Fruit fly (Drosophila melanogaster) whole organism, embryonic: ENCODE results near the gene kdn.

Experiments used
- Atf3 ChIP-seq: fragments of 200-800 bp; sonication (Bioruptor generic); optimal IDR thresholded peaks from 3 replicates; lab custom pipeline; 2016; ENCODE audit warnings: missing biosample characterization, missing genetic modification characterization
- BEAF-32 ChIP-seq: fragments of 200-800 bp; sonication (Bioruptor generic); optimal IDR thresholded peaks from 3 replicates; lab custom pipeline; 2017; ENCODE audit warnings: missing biosample characterization, missing genetic modification characterization, mild to moderate bottlenecking, moderate library complexity, missing genetic modification reagents
- CG10543 ChIP-seq: fragments of 200-800 bp; sonication (Bioruptor generic); optimal IDR thresholded peaks from 3 replicates; lab custom pipeline; 2017; ENCODE audit warnings: missing biosample characterization, mild to moderate bottlenecking, missing genetic modification characterization, moderate library complexity
- CG11560 ChIP-seq: fragments of 200-800 bp; sonication (Bioruptor generic); IDR thresholded peaks from 3 replicates; pipeline ENCODE4 v1.3.6; 2022; ENCODE audit warnings: missing biosample characterization, missing genetic modification characterization
- CG11723 ChIP-seq: fragments of 200-800 bp; sonication (Bioruptor generic); optimal IDR thresholded peaks from 2 replicates; lab custom pipeline; 2017; ENCODE audit warnings: missing biosample characterization, mild to moderate bottlenecking, missing genetic modification characterization
- CG12219 ChIP-seq: fragments of 200-800 bp; sonication (Bioruptor generic); optimal IDR thresholded peaks from 3 replicates; lab custom pipeline; 2018; ENCODE audit warnings: missing biosample characterization, mild to moderate bottlenecking, missing genetic modification characterization
- CG12659 ChIP-seq: fragments of 200-800 bp; sonication (Bioruptor generic); optimal IDR thresholded peaks from 3 replicates; lab custom pipeline; 2017; ENCODE audit warnings: mild to moderate bottlenecking, missing biosample characterization, missing genetic modification reagents, missing genetic modification characterization
- CG12942 ChIP-seq: fragments of 200-800 bp; sonication (Bioruptor generic); optimal IDR thresholded peaks from 3 replicates; lab custom pipeline; 2016; ENCODE audit warnings: missing biosample characterization, missing genetic modification characterization
- CG13287 ChIP-seq: fragments of 200-800 bp; sonication (Bioruptor generic); IDR thresholded peaks from 2 replicates; pipeline ENCODE4 v1.3.6; 2022; ENCODE audit warnings: missing biosample characterization, missing genetic modification characterization; ENCODE audit not compliant: partially characterized antibody
- CG1602 ChIP-seq: fragments of 200-800 bp; sonication (Bioruptor generic); optimal IDR thresholded peaks from 3 replicates; lab custom pipeline; 2016; ENCODE audit warnings: missing biosample characterization, missing genetic modification characterization
- CG16863 ChIP-seq: fragments of 200-800 bp; sonication (Bioruptor generic); optimal IDR thresholded peaks from 3 replicates; lab custom pipeline; 2016; ENCODE audit warnings: missing biosample characterization, missing genetic modification characterization
- CG17361 ChIP-seq: fragments of 200-800 bp; sonication (Bioruptor generic); IDR thresholded peaks from 3 replicates; pipeline ENCODE4 v1.3.6; 2022; ENCODE audit warnings: missing biosample characterization, missing genetic modification characterization
- CG17802 ChIP-seq: fragments of 200-800 bp; sonication (Bioruptor generic); optimal IDR thresholded peaks from 2 replicates; lab custom pipeline; 2018; ENCODE audit warnings: missing biosample characterization, mild to moderate bottlenecking, missing genetic modification characterization, moderate library complexity
- CG18619 ChIP-seq: fragments of 200-800 bp; sonication (Bioruptor generic); optimal IDR thresholded peaks from 3 replicates; lab custom pipeline; 2017; ENCODE audit warnings: missing biosample characterization, mild to moderate bottlenecking, missing genetic modification characterization
- CG18764 ChIP-seq: fragments of 200-800 bp; sonication (Bioruptor generic); optimal IDR thresholded peaks from 3 replicates; lab custom pipeline; 2016; ENCODE audit warnings: missing biosample characterization, missing genetic modification characterization
- CG2116 ChIP-seq: fragments of 200-800 bp; sonication (Bioruptor generic); optimal IDR thresholded peaks from 3 replicates; lab custom pipeline; 2018; ENCODE audit warnings: missing biosample characterization, mild to moderate bottlenecking, missing genetic modification characterization
- CG33557 ChIP-seq: fragments of 200-800 bp; sonication (Bioruptor generic); optimal IDR thresholded peaks from 2 replicates; lab custom pipeline; 2019; ENCODE audit warnings: missing biosample characterization, mild to moderate bottlenecking, missing genetic modification characterization, moderate library complexity
- CG4404 ChIP-seq: fragments of 200-800 bp; sonication (Bioruptor generic); IDR thresholded peaks from 2 replicates; pipeline ENCODE4 v1.3.6; 2022; ENCODE audit warnings: missing biosample characterization, missing genetic modification characterization
- CG6813 ChIP-seq: fragments of 200-800 bp; sonication (Bioruptor generic); optimal IDR thresholded peaks from 2 replicates; lab custom pipeline; 2017; ENCODE audit warnings: missing biosample characterization, missing genetic modification characterization, mild to moderate bottlenecking, moderate library complexity, missing genetic modification reagents
- CG7271 ChIP-seq: fragments of 200-800 bp; sonication (Bioruptor generic); optimal IDR thresholded peaks from 2 replicates; lab custom pipeline; 2018; ENCODE audit warnings: missing biosample characterization, mild to moderate bottlenecking, missing genetic modification characterization, moderate library complexity
- CG7556 ChIP-seq: fragments of 200-800 bp; sonication (Bioruptor generic); optimal IDR thresholded peaks from 2 replicates; lab custom pipeline; 2017; ENCODE audit warnings: missing biosample characterization, mild to moderate bottlenecking, missing genetic modification characterization
- CG8478 ChIP-seq: fragments of >200 bp; optimal IDR thresholded peaks from 2 replicates; lab custom pipeline; 2018
- CkIIα-i1 ChIP-seq: fragments of 200-800 bp; sonication (Bioruptor generic); IDR thresholded peaks from 2 replicates; pipeline ENCODE4 v1.3.6; 2022; ENCODE audit warnings: missing biosample characterization, missing genetic modification characterization
- D19A ChIP-seq: fragments of 200-800 bp; optimal IDR thresholded peaks from 3 replicates; lab custom pipeline; 2019; ENCODE audit warnings: missing biosample characterization, mild to moderate bottlenecking, missing genetic modification characterization, moderate library complexity
- Dip3 ChIP-seq: fragments of 200-800 bp; sonication (Bioruptor generic); optimal IDR thresholded peaks from 3 replicates; lab custom pipeline; 2016; ENCODE audit warnings: missing biosample characterization, missing genetic modification characterization
- Max ChIP-seq: fragments of 200-800 bp; sonication (Bioruptor generic); optimal IDR thresholded peaks from 2 replicates; lab custom pipeline; 2016; ENCODE audit warnings: missing biosample characterization, mild to moderate bottlenecking, missing genetic modification characterization
- Med ChIP-seq: fragments of 200-800 bp; sonication (Bioruptor generic); peaks from one replicate; lab custom pipeline; 2016; ENCODE audit warnings: missing biosample characterization, missing genetic modification characterization, mild to moderate bottlenecking, inconsistent platforms, moderate library complexity
- Optix ChIP-seq: fragments of 200-800 bp; sonication (Bioruptor generic); IDR thresholded peaks from 3 replicates; pipeline ENCODE4 v1.3.6; 2022; ENCODE audit warnings: missing biosample characterization, missing genetic modification characterization
- Ravus ChIP-seq: fragments of 200-800 bp; sonication (Bioruptor generic); IDR thresholded peaks from 2 replicates; pipeline ENCODE4 v1.3.6; 2022; ENCODE audit warnings: missing biosample characterization, missing genetic modification characterization
- Side ChIP-seq: fragments of 200-800 bp; sonication (Bioruptor generic); optimal IDR thresholded peaks from 2 replicates; lab custom pipeline; 2016; ENCODE audit warnings: missing biosample characterization, missing genetic modification characterization
- Taf1 ChIP-seq: fragments of 200-800 bp; sonication (Bioruptor generic); IDR thresholded peaks from 2 replicates; pipeline ENCODE4 v1.3.6; 2022; ENCODE audit warnings: missing biosample characterization, missing genetic modification characterization
- aop ChIP-seq: fragments of 200-800 bp; sonication (Bioruptor generic); IDR thresholded peaks from 2 replicates; pipeline ENCODE4 v1.3.6; 2022; ENCODE audit warnings: missing biosample characterization, missing genetic modification characterization
- bsh ChIP-seq, 2 experiments: fragments of 200-800 bp; sonication (Bioruptor generic); optimal IDR thresholded peaks; 2 replicates each; lab custom pipeline; 2017 to 2018; ENCODE audit warnings: mild to moderate bottlenecking in 2 of 2, missing biosample characterization in 2 of 2, missing genetic modification characterization in 2 of 2, moderate library complexity in 1 of 2
- btn ChIP-seq: fragments of 200-800 bp; sonication (Bioruptor generic); optimal IDR thresholded peaks from 2 replicates; lab custom pipeline; 2016; ENCODE audit warnings: missing biosample characterization, missing genetic modification characterization
- crc ChIP-seq: fragments of 200-800 bp; sonication (Bioruptor generic); optimal IDR thresholded peaks from 2 replicates; lab custom pipeline; 2016; ENCODE audit warnings: missing biosample characterization, missing genetic modification characterization
- crp ChIP-seq, 2 experiments: fragments of 200-800 bp; sonication (Bioruptor generic); optimal IDR thresholded peaks; 2 replicates in 1 of 2; 3 replicates in 1 of 2; lab custom pipeline; 2017; ENCODE audit warnings: missing biosample characterization in 2 of 2, missing genetic modification characterization in 2 of 2, mild to moderate bottlenecking in 1 of 2, moderate library complexity in 1 of 2
- cwo ChIP-seq: fragments of 200-800 bp; sonication (Bioruptor generic); optimal IDR thresholded peaks from 3 replicates; lab custom pipeline; 2017; ENCODE audit warnings: missing biosample characterization, missing genetic modification characterization, mild to moderate bottlenecking, moderate library complexity, missing genetic modification reagents
- eve ChIP-seq, 2 experiments: fragments of >200 bp; optimal IDR thresholded peaks; 2 replicates each; lab custom pipeline; 2017; ENCODE audit warnings: missing biosample characterization in 2 of 2, missing genetic modification characterization in 2 of 2
- fd3F ChIP-seq: fragments of 200-800 bp; sonication (Bioruptor generic); optimal IDR thresholded peaks from 2 replicates; lab custom pipeline; 2018; ENCODE audit warnings: missing biosample characterization, mild to moderate bottlenecking, missing genetic modification characterization, moderate library complexity
- ftz-f1 ChIP-seq: fragments of 200-800 bp; sonication (Bioruptor generic); optimal IDR thresholded peaks from 2 replicates; lab custom pipeline; 2016; ENCODE audit warnings: missing biosample characterization, missing genetic modification characterization
- insv ChIP-seq, 2 experiments: fragments of 200-800 bp; sonication (Bioruptor generic); optimal IDR thresholded peaks; 3 replicates each; lab custom pipeline; 2016 to 2018; ENCODE audit warnings: missing biosample characterization in 2 of 2, missing genetic modification characterization in 2 of 2
- jumu ChIP-seq: fragments of 200-800 bp; sonication (Bioruptor generic); optimal IDR thresholded peaks from 3 replicates; lab custom pipeline; 2016; ENCODE audit warnings: missing biosample characterization, missing genetic modification characterization
- org-1 ChIP-seq: fragments of 200-800 bp; sonication (Bioruptor generic); optimal IDR thresholded peaks from 2 replicates; lab custom pipeline; 2017; ENCODE audit warnings: missing biosample characterization, missing genetic modification characterization
- sens ChIP-seq: fragments of 200-800 bp; sonication (Bioruptor generic); peaks from one replicate; lab custom pipeline; 2016; ENCODE audit warnings: missing biosample characterization, missing genetic modification characterization
- sim ChIP-seq: fragments of 200-800 bp; sonication (Bioruptor generic); IDR thresholded peaks from 2 replicates; pipeline ENCODE4 v1.3.6; 2022; ENCODE audit warnings: missing biosample characterization, missing genetic modification characterization
- wdn ChIP-seq: fragments of 200-800 bp; sonication (Bioruptor generic); IDR thresholded peaks from 2 replicates; pipeline ENCODE4 v1.3.6; 2022; ENCODE audit warnings: missing biosample characterization, missing genetic modification characterization
- wek ChIP-seq: fragments of 200-800 bp; sonication (Bioruptor generic); optimal IDR thresholded peaks from 3 replicates; lab custom pipeline; 2018; ENCODE audit warnings: missing biosample characterization, mild to moderate bottlenecking, missing genetic modification characterization, moderate library complexity
- yki ChIP-seq: fragments of >200 bp; optimal IDR thresholded peaks from 3 replicates; lab custom pipeline; 2018
- zen ChIP-seq: fragments of 200-800 bp; sonication (Bioruptor generic); optimal IDR thresholded peaks from 3 replicates; lab custom pipeline; 2018; ENCODE audit warnings: missing biosample characterization, mild to moderate bottlenecking, missing genetic modification characterization, moderate library complexity
- zf30C ChIP-seq: fragments of 200-800 bp; sonication (Bioruptor generic); optimal IDR thresholded peaks from 3 replicates; lab custom pipeline; 2018; ENCODE audit warnings: missing biosample characterization, mild to moderate bottlenecking, missing genetic modification characterization

kdn gene

DNA sequence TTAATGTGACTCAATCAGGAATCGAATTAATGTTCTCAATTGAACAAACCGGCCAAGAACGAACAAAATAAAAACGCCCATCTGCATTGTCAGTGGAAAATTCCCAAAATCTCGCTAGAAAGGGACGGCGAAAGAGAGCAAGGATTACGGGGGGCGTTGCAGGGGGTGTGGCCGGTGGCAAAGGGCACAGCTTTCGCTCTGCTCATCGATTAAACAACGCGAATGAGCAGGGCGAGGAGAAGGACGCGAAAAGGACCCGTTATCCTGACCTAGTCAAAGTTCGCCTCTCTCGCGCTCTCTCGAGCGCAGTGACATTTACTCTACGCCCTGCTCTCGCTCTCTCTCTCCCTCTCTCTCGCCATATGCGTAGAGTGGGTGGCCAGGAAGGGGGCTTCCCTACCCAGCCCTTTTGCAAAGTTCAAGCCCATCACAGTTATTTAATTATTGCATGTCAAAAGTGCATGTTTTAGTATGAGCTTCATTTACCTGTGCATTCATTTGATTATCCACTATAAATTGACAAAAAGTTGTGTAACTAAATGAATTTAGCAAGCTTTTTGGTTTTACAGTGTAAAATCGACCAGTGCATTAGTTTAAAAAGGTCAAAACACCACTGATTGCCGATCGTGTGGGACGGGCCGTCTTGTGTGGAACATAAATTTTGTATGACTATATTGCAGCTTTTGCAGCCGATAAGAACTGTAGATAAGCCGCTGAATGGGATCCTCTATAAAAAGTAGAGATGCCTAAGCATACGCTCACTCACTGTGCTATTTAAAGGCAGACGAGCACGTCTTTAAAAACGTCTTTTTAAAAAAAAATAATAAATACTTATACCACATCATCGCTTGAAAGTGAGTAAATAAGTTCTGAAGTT is 11.5 kb upstream of the kdn start (continued):
- TF ChIP-seq crc (GFP tag; lab: Kevin White, UChicago) (no peak), CG11560 (tag; lab: Robert Waterston, UW) (no peak), jumu (GFP tag; lab: Kevin White, UChicago) (no peak), CG16863 (GFP tag; lab: Kevin White, UChicago) (no peak), org-1 (peak; percentile 17), CG6813 (GFP tag; lab: Kevin White, UChicago) (no peak), Taf1 (GFP tag; lab: Robert Waterston, UW) (no peak), Optix (GFP tag; lab: Robert Waterston, UW) (no peak), CG10543 (GFP tag; lab: Kevin White, UChicago) (no peak), CG8478 (lab: Kevin White, UChicago) (no peak), wdn (GFP tag; lab: Robert Waterston, UW) (no peak), CG4404 (GFP tag; lab: Robert Waterston, UW) (no peak), CG33557 (GFP tag; lab: Kevin White, UChicago) (no peak), CG17361 (peak; percentile 41; the same call in 1 of the 3 replicates), CG7556 (peak; percentile 54), ftz-f1 (GFP tag; lab: Kevin White, UChicago) (no peak), CG7271 (tag; lab: Kevin White, UChicago) (no peak), zf30C (GFP tag; lab: Kevin White, UChicago) (no peak), CkIIα-i1 (GFP tag; lab: Robert Waterston, UW) (no peak), CG12219 (GFP tag; lab: Kevin White, UChicago) (no peak), eve (GFP tag; optimal IDR thresholded peaks at IDR 0.05; lab: Kevin White, UChicago) (peak in 1 of 2 experiments; percentile 66), CG13287 (GFP tag; lab: Robert Waterston, UW) (no peak), Side (GFP tag; lab: Kevin White, UChicago) (no peak), btn (GFP tag; lab: Kevin White, UChicago) (no peak), CG12659 (no peak), CG18619 (GFP tag; lab: Kevin White, UChicago) (peak; percentile 42), aop (GFP tag; lab: Robert Waterston, UW) (no peak), CG11723 (no peak), wek (GFP tag; lab: Kevin White, UChicago) (no peak), CG2116 (GFP tag; lab: Kevin White, UChicago) (no peak), fd3F (no peak), cwo (no peak), CG17802 (tag; lab: Kevin White, UChicago) (no peak), CG1602 (GFP tag; lab: Kevin White, UChicago) (no peak), sim (no peak), bsh (GFP tag; optimal IDR thresholded peaks at IDR 0.05; lab: Kevin White, UChicago) (peak in 1 of 2 experiments; percentile 21), Ravus (no peak), yki (lab: Kevin White, UChicago) (no peak), Max (GFP tag; lab: Kevin White, UChicago) (no peak), CG12942 (GFP tag; lab: Kevin White, UChicago) (no peak), BEAF-32 (GFP tag; lab: Kevin White, UChicago) (no peak), D19A (tag; lab: Kevin White, UChicago) (no peak), insv (GFP tag; optimal IDR thresholded peaks at IDR 0.05; lab: Kevin White, UChicago) (no peak), Atf3 (no peak), sens (GFP tag; lab: Kevin White, UChicago) (peak; percentile 66), CG18764 (no peak), zen (no peak), Med (GFP tag; lab: Kevin White, UChicago) (peak; percentile 79), crp (GFP tag; optimal IDR thresholded peaks at IDR 0.05; lab: Kevin White, UChicago) (no peak), Dip3 (GFP tag; lab: Kevin White, UChicago) (no peak)
